Worm (Caenorhabditis elegans): ENCODE data around the gene cdh-1.

cdh-1 gene

DNA sequence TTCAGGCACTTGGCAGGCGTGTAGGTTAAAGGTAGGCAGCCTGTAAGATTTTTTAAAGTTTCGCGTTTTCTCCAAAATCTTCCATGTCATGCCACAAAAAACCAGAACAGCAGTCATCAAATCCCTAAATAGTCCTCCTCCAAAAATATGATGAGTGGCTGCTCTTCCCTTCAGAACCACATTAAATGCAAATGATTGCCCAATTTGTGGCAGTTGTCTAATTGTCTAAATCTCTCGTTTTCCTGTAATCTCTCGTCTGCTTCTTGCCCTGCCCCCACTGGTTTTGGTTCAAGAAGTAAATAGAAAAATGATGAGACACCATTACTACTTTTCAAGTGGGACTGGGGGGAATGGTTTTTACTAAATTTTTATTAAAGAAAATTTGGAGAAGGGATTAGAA is 6.5 kb upstream of the cdh-1 start:
- TF ChIP-seq nhr-77 (tag; optimal IDR thresholded peaks at IDR 0.05) (no peak), sea-2 (GFP tag; optimal IDR thresholded peaks at IDR 0.05) (no peak), egl-27 (tag; optimal IDR thresholded peaks at IDR 0.05) (no peak), unc-39 (tag; optimal IDR thresholded peaks at IDR 0.05) (no peak), mml-1 (tag; optimal IDR thresholded peaks at IDR 0.05) (no peak), mdl-1 (tag; optimal IDR thresholded peaks at IDR 0.05) (no peak), pha-4 (tag; optimal IDR thresholded peaks at IDR 0.05) (no peak)

DNA sequence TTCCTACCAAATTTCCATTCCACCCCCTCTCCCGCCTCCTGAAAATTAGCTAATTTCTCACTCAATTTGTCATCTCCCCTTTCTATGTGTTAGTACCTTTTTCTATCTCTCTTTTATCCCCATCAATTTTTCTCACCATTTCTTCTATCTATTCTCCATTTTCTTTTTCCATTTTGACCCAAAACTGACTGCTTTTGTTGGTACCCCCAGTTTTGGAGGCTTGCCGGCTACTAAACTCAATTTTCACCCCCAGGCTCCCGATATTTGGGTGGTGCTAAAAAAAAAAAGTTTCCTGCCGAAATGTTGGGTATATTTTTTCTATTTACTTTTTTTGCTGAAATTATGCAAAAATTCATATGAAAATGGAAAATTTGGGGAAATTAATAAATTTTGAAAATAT is 2.9 kb upstream of the cdh-1 start:
- TF ChIP-seq hmg-11 (tag; optimal IDR thresholded peaks at IDR 0.05) = peak; percentile 3
- no peak for TF ChIP-seq ceh-82 (tag; optimal IDR thresholded peaks at IDR 0.05)

DNA sequence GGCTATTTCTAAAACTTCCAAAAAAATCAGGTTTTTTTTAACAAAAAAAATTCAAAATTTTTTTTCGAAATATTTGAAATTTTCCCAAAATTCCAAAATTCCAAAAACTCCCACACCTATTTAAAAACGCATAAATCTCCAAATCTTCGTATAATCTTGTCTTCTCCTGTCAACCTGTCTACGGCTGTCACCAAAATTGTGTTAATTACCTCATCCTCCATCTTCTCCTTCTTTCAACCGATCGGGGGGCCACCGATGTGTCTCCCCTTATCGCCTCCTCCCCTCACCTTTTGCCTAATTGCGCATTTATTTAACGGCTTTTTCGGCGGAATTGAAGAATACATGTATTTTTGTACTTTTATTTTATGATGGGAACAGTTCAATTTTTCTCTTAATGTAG is 1.8 kb upstream of the cdh-1 start:
- no peak for TF ChIP-seq snpc-4 (tag; optimal IDR thresholded peaks at IDR 0.05)
- peak; percentile 19 for TF ChIP-seq nhr-25 (tag; optimal IDR thresholded peaks at IDR 0.05)

DNA sequence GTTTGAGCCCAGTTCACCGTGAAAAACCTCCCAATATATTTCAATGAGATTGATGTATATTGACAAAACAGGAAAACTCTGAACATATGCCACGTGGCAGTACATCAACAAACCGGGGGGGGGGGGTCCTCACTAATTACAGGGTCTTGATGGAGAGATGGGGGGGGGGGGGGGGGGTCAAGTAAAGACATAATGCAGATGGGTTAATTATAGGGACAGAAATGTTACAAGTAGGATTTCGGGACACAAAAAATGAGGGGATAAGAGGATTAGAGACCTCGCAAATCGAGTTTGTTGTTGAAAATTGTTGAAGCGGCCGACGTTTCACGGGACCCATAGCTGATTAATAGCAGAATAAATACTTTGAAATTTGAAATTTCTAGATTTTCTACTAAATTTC is 2.2 kb downstream of the cdh-1 start:
- no peak for TF ChIP-seq mdl-1 (tag; optimal IDR thresholded peaks at IDR 0.05)
- TF ChIP-seq snpc-4 (tag; optimal IDR thresholded peaks at IDR 0.05) = no peak

- no peak for TF ChIP-seq lsy-12 (tag; optimal IDR thresholded peaks at IDR 0.05)
- TF ChIP-seq fkh-10 (GFP tag; optimal IDR thresholded peaks at IDR 0.05) = peak; percentile 72
- TF ChIP-seq nfya-1 (tag; optimal IDR thresholded peaks at IDR 0.05; ENCODE audit: insufficient read depth) = peak; percentile 29
Observed at ce11 chrIII:2914029-2914428, 3.3 kb downstream of the cdh-1 start.

- no peak for TF ChIP-seq nhr-77 (tag; optimal IDR thresholded peaks at IDR 0.05)
- TF ChIP-seq nhr-12 (tag; optimal IDR thresholded peaks at IDR 0.05) = no peak
- TF ChIP-seq eor-1 (tag; optimal IDR thresholded peaks at IDR 0.05) = no peak
- TF ChIP-seq zag-1 (tag; optimal IDR thresholded peaks at IDR 0.05) = no peak
- no peak for TF ChIP-seq hmg-11 (tag; optimal IDR thresholded peaks at IDR 0.05)
- TF ChIP-seq nhr-76 (tag; optimal IDR thresholded peaks at IDR 0.05) = no peak
- TF ChIP-seq lin-15B (tag; optimal IDR thresholded peaks at IDR 0.05) = no peak
- no peak for TF ChIP-seq unc-39 (tag; optimal IDR thresholded peaks at IDR 0.05)
- TF ChIP-seq nhr-43 (tag; optimal IDR thresholded peaks at IDR 0.05; ENCODE audit: poor library complexity, severe bottlenecking) = no peak
- no peak for TF ChIP-seq fkh-10 (GFP tag; optimal IDR thresholded peaks at IDR 0.05)
- TF ChIP-seq lsy-12 (tag; optimal IDR thresholded peaks at IDR 0.05) = no peak
- TF ChIP-seq ceh-9 (tag; optimal IDR thresholded peaks at IDR 0.05) = no peak
- TF ChIP-seq pqm-1 (tag; optimal IDR thresholded peaks at IDR 0.05) = no peak
- TF ChIP-seq nfya-1 (tag; optimal IDR thresholded peaks at IDR 0.05; ENCODE audit: insufficient read depth) = no peak
- TF ChIP-seq ztf-11 (tag; optimal IDR thresholded peaks at IDR 0.05) = no peak
- TF ChIP-seq nhr-11 (tag; optimal IDR thresholded peaks at IDR 0.05) = no peak
- TF ChIP-seq nhr-237 (tag; optimal IDR thresholded peaks at IDR 0.05) = no peak
- TF ChIP-seq mml-1 (tag; optimal IDR thresholded peaks at IDR 0.05) = no peak
Observed at ce11 chrIII:2918655-2919054, 7.9 kb downstream of the cdh-1 start.

ce11 chrIII:2920281-2920680 is 9.6 kb downstream of the cdh-1 start:
- TF ChIP-seq ceh-9 (tag; optimal IDR thresholded peaks at IDR 0.05) (no peak), mml-1 (tag; optimal IDR thresholded peaks at IDR 0.05) (no peak), aly-2 (tag; optimal IDR thresholded peaks at IDR 0.05) (no peak), fos-1 (tag; optimal IDR thresholded peaks at IDR 0.05) (no peak), ama-1 (optimal IDR thresholded peaks at IDR 0.05) (no peak), zag-1 (tag; optimal IDR thresholded peaks at IDR 0.05) (no peak), nhr-23 (tag; optimal IDR thresholded peaks at IDR 0.05) (no peak), nhr-237 (tag; optimal IDR thresholded peaks at IDR 0.05) (no peak), snpc-4 (tag; optimal IDR thresholded peaks at IDR 0.05) (no peak)

- no peak for TF ChIP-seq eor-1 (tag; optimal IDR thresholded peaks at IDR 0.05)
Observed at ce11 chrIII:2920866-2921265, 10.2 kb downstream of the cdh-1 start.
